Worm (Caenorhabditis elegans) whole organism, mixed stage, embryonic: ENCODE results near the gene B0280.7.

ENCODE experiments used
- M03D4.4 ChIP-seq: sonication (generic microtip); optimal IDR thresholded peaks from 2 replicates; lab custom pipeline; 2017; ENCODE audit warnings: mild to moderate bottlenecking, missing genetic modification characterization, missing compliant biosample characterization
- bed-3 ChIP-seq: fragments of 200-800 bp; sonication (Bioruptor generic); optimal IDR thresholded peaks from 3 replicates; lab custom pipeline; 2018; ENCODE audit warnings: mild to moderate bottlenecking, missing genetic modification characterization, moderate library complexity, missing compliant biosample characterization
- blmp-1 ChIP-seq: fragments of 150-350 bp; optimal IDR thresholded peaks from 2 replicates; lab custom pipeline; 2014; ENCODE audit warnings: missing biosample characterization, missing genetic modification characterization
- ceh-43 ChIP-seq: fragments of 200-800 bp; sonication (Bioruptor generic); optimal IDR thresholded peaks from 2 replicates; lab custom pipeline; 2018; ENCODE audit warnings: mild to moderate bottlenecking, missing genetic modification characterization, moderate library complexity, missing compliant biosample characterization
- ces-1 ChIP-seq: fragments of 150-350 bp; optimal IDR thresholded peaks from 2 replicates; lab custom pipeline; 2014; ENCODE audit warnings: missing biosample characterization, missing genetic modification reagents, missing genetic modification characterization
- cnd-1 ChIP-seq: fragments of 200-800 bp; sonication (Bioruptor generic); optimal IDR thresholded peaks from 2 replicates; lab custom pipeline; 2018; ENCODE audit warnings: mild to moderate bottlenecking, missing genetic modification characterization, missing compliant biosample characterization
- drap-1 ChIP-seq: fragments of 200-800 bp; sonication (Bioruptor generic); optimal IDR thresholded peaks from 3 replicates; lab custom pipeline; 2018; ENCODE audit warnings: mild to moderate bottlenecking, missing genetic modification characterization, missing compliant biosample characterization
- elt-1 ChIP-seq: sonication (generic microtip); optimal IDR thresholded peaks from 2 replicates; lab custom pipeline; 2017; ENCODE audit warnings: missing genetic modification characterization, mild to moderate bottlenecking, missing compliant biosample characterization, antibody characterized with exemption, moderate library complexity, borderline replicate concordance; ENCODE audit not compliant: insufficient read depth
- elt-3 ChIP-seq: fragments of 150-350 bp; optimal IDR thresholded peaks from 2 replicates; lab custom pipeline; 2014; ENCODE audit warnings: missing biosample characterization, missing genetic modification characterization
- flh-1 ChIP-seq: fragments of 200-800 bp; sonication (Bioruptor generic); optimal IDR thresholded peaks from 2 replicates; lab custom pipeline; 2018; ENCODE audit warnings: mild to moderate bottlenecking, missing genetic modification characterization, moderate library complexity, missing compliant biosample characterization
- ham-2 ChIP-seq: fragments of 200-800 bp; sonication (Bioruptor generic); optimal IDR thresholded peaks from 2 replicates; lab custom pipeline; 2018; ENCODE audit warnings: mild to moderate bottlenecking, missing genetic modification characterization, missing compliant biosample characterization
- hlh-1 ChIP-seq: fragments of 150-350 bp; optimal IDR thresholded peaks from 2 replicates; lab custom pipeline; 2014; ENCODE audit warnings: missing biosample characterization, missing genetic modification reagents, missing genetic modification characterization
- lin-13 ChIP-seq: fragments of 150-350 bp; optimal IDR thresholded peaks from 2 replicates; lab custom pipeline; 2014; ENCODE audit warnings: missing biosample characterization, missing genetic modification characterization
- lin-32 ChIP-seq: fragments of 200-800 bp; sonication (Bioruptor generic); optimal IDR thresholded peaks from 2 replicates; lab custom pipeline; 2018; ENCODE audit warnings: mild to moderate bottlenecking, missing genetic modification characterization, missing compliant biosample characterization
- lsy-2 ChIP-seq: fragments of 150-350 bp; optimal IDR thresholded peaks from 2 replicates; lab custom pipeline; 2014; ENCODE audit warnings: missing biosample characterization, missing genetic modification characterization
- mab-5 ChIP-seq: fragments of 150-350 bp; optimal IDR thresholded peaks from 2 replicates; lab custom pipeline; 2014; ENCODE audit warnings: missing biosample characterization, missing genetic modification characterization
- mep-1 ChIP-seq: fragments of 150-350 bp; optimal IDR thresholded peaks from 2 replicates; lab custom pipeline; 2017; ENCODE audit warnings: missing biosample characterization, missing genetic modification reagents, missing genetic modification characterization, inconsistent platforms
- mls-2 ChIP-seq: sonication (generic microtip); optimal IDR thresholded peaks from 2 replicates; lab custom pipeline; 2016; ENCODE audit warnings: mild to moderate bottlenecking, missing genetic modification characterization, moderate library complexity, missing compliant biosample characterization
- nhr-12 ChIP-seq: fragments of 150-350 bp; optimal IDR thresholded peaks from 2 replicates; lab custom pipeline; 2014; ENCODE audit warnings: missing biosample characterization, missing genetic modification characterization
- nhr-2 ChIP-seq: fragments of 150-350 bp; optimal IDR thresholded peaks from 2 replicates; lab custom pipeline; 2014; ENCODE audit warnings: missing biosample characterization, missing genetic modification characterization
- nhr-237 ChIP-seq: fragments of 150-350 bp; optimal IDR thresholded peaks from 2 replicates; lab custom pipeline; 2014; ENCODE audit warnings: missing biosample characterization, missing genetic modification characterization
- nhr-28 ChIP-seq: fragments of 150-350 bp; optimal IDR thresholded peaks from 2 replicates; lab custom pipeline; 2014; ENCODE audit warnings: missing biosample characterization, missing genetic modification characterization
- nhr-76 ChIP-seq: sonication (generic microtip); optimal IDR thresholded peaks from 2 replicates; lab custom pipeline; 2017; ENCODE audit warnings: missing biosample characterization, missing genetic modification characterization
- pha-4 ChIP-seq: fragments of 150-350 bp; optimal IDR thresholded peaks from 2 replicates; lab custom pipeline; 2018; ENCODE audit warnings: missing biosample characterization, missing genetic modification reagents, missing genetic modification characterization
- sem-2 ChIP-seq: fragments of 200-800 bp; sonication (Bioruptor generic); optimal IDR thresholded peaks from 2 replicates; lab custom pipeline; 2018; ENCODE audit warnings: mild to moderate bottlenecking, missing genetic modification characterization, missing compliant biosample characterization
- snpc-4 ChIP-seq: fragments of 150-350 bp; optimal IDR thresholded peaks from 2 replicates; lab custom pipeline; 2014; ENCODE audit warnings: missing biosample characterization, missing genetic modification characterization
- sptf-1 ChIP-seq: sonication (generic microtip); optimal IDR thresholded peaks from 2 replicates; lab custom pipeline; 2017; ENCODE audit warnings: mild to moderate bottlenecking, missing genetic modification characterization, moderate library complexity, missing compliant biosample characterization
- tbx-8 ChIP-seq: fragments of 200-800 bp; sonication (Bioruptor generic); optimal IDR thresholded peaks from 2 replicates; lab custom pipeline; 2018; ENCODE audit warnings: mild to moderate bottlenecking, missing genetic modification characterization, moderate library complexity, missing compliant biosample characterization
- unc-120 ChIP-seq: sonication (generic microtip); optimal IDR thresholded peaks from 2 replicates; lab custom pipeline; 2017; ENCODE audit warnings: missing genetic modification characterization, missing compliant biosample characterization; ENCODE audit not compliant: poor library complexity, severe bottlenecking
- unc-39 ChIP-seq: fragments of 150-350 bp; optimal IDR thresholded peaks from 2 replicates; lab custom pipeline; 2014; ENCODE audit warnings: missing biosample characterization, missing genetic modification characterization
- unc-62 ChIP-seq: fragments of 150-350 bp; optimal IDR thresholded peaks from 2 replicates; lab custom pipeline; 2014; ENCODE audit warnings: missing biosample characterization, missing genetic modification reagents, missing genetic modification characterization
- ztf-11 ChIP-seq: fragments of 150-350 bp; optimal IDR thresholded peaks from 2 replicates; lab custom pipeline; 2014; ENCODE audit warnings: missing biosample characterization, missing genetic modification characterization

The B0280.7 gene

DNA sequence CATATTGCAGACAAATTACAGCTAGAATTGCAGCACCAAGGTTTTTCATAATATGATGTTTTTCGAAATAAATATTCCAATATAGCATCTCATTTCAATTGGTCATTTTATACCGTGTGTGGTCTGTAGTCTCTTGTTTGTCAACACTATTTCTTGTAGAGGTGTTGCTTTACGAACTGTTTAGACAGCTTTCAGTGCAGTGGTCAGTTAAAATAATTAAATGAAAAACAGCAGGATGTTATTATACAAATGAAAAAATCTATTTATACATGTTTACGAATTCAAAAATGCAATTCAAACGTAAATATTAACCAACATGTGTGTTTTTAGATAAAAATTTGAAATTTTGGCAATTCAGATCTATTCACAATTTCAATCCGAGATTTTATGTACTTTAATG lies at the start of gene B0280.7:
Gene B0280.7 (minus strand): TSS at position 101 of the 400 bp plus-strand sequence.
- TF ChIP-seq nhr-28 (no peak), mls-2 (tag; lab: Kevin White, UChicago) (no peak), hlh-1 (tag; lab: Kevin White, UChicago) (no peak), flh-1 (no peak), tbx-8 (GFP tag; lab: Kevin White, UChicago) (no peak), nhr-2 (tag; lab: Kevin White, UChicago) (no peak), lin-13 (tag; lab: Kevin White, UChicago) (no peak)
- TF ChIP-seq, all 35 proteins: peak for 0

ce11 chrIII:7161055-7161454 lies 49.4 kb upstream of the B0280.7 start, which contains the start of gene rnp-7:
rnp-7 (minus strand) TSS chrIII:7161155.
- TF ChIP-seq hlh-1 (tag; lab: Kevin White, UChicago) = no peak
- no peak for TF ChIP-seq tbx-8 (GFP tag; lab: Kevin White, UChicago)
- no peak for TF ChIP-seq unc-62 (GFP tag; lab: Kevin White, UChicago)
- no peak for TF ChIP-seq elt-1 (tag; lab: Kevin White, UChicago)
- TF ChIP-seq lin-13 (tag; lab: Kevin White, UChicago) = no peak
- TF ChIP-seq nhr-237 = no peak
- TF ChIP-seq nhr-28 = no peak
- no peak for TF ChIP-seq sem-2
- TF ChIP-seq flh-1 = no peak
- no peak for TF ChIP-seq cnd-1 (tag; lab: Kevin White, UChicago)
- no peak for TF ChIP-seq ceh-43 (GFP tag; lab: Kevin White, UChicago)
- TF ChIP-seq bed-3 (GFP tag; lab: Kevin White, UChicago) = no peak
- TF ChIP-seq blmp-1 = no peak
- no peak for TF ChIP-seq unc-39 (tag; lab: Kevin White, UChicago)
- no peak for TF ChIP-seq nhr-76 (tag; lab: Kevin White, UChicago)
- no peak for TF ChIP-seq mab-5 (tag; lab: Kevin White, UChicago)

DNA sequence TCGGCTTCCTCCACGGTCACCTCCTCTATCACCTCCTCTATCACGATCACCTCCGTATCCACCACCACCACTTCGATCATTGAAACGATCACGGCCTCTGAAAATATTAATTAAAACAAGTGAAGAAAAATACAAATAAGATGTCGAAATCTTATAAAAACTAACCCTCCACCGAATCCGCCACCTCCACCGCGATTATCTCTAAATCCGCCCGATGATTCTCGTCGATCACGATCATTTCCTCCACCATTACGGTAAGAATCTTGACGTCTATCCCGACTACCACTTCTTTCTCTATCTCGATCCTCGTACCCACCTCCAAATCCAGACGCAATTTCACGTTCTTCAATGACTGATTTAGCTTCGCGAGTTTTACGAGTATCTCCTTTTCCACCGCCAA lies 47.6 kb upstream of the B0280.7 start:
- TF ChIP-seq drap-1 (GFP tag; lab: Kevin White, UChicago) (no peak), tbx-8 (GFP tag; lab: Kevin White, UChicago) (no peak), nhr-2 (tag; lab: Kevin White, UChicago) (no peak), M03D4.4 (no peak), blmp-1 (no peak), pha-4 (tag; lab: Kevin White, UChicago) (no peak), flh-1 (no peak), snpc-4 (no peak), ham-2 (GFP tag; lab: Kevin White, UChicago) (no peak), unc-120 (tag; lab: Kevin White, UChicago) (no peak), hlh-1 (tag; lab: Kevin White, UChicago) (no peak), nhr-76 (tag; lab: Kevin White, UChicago) (no peak), lsy-2 (tag; lab: Kevin White, UChicago) (no peak), mep-1 (tag; lab: Kevin White, UChicago) (no peak), lin-32 (GFP tag; lab: Kevin White, UChicago) (no peak), ces-1 (GFP tag; lab: Kevin White, UChicago) (no peak)
- TF ChIP-seq, all 35 proteins: peak for 0

DNA sequence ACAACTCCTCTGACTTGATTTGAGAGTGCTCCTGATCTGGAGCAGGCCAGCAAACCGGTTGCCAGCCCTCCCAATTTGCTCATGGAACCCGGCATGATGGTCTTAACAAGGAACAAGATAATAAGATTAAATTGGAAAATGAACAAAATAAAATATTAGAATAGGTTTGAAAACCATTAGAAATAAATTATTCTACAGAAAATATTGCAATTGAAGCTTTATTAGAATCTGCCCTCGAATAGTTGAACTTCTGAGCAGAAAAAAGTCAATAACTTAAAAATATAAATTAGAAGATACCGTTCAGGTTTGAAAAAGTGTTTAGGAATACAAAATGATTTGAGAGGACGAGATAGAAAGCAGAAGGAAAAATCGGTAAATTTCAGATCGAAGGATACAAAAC lies 47.0 kb upstream of the B0280.7 start, which contains the start of gene nuo-4:
Gene nuo-4 (minus strand): TSS at position 101 of the 400 bp plus-strand sequence.
- no peak for TF ChIP-seq bed-3 (GFP tag; lab: Kevin White, UChicago)
- TF ChIP-seq nhr-2 (tag; lab: Kevin White, UChicago) = no peak
- no peak for TF ChIP-seq unc-120 (tag; lab: Kevin White, UChicago)
- TF ChIP-seq ham-2 (GFP tag; lab: Kevin White, UChicago) = no peak
- no peak for TF ChIP-seq pha-4 (tag; lab: Kevin White, UChicago)
- TF ChIP-seq flh-1 = no peak
- TF ChIP-seq mls-2 (tag; lab: Kevin White, UChicago) = no peak
- TF ChIP-seq unc-62 (GFP tag; lab: Kevin White, UChicago) = no peak
- no peak for TF ChIP-seq nhr-76 (tag; lab: Kevin White, UChicago)
- no peak for TF ChIP-seq nhr-12 (tag; lab: Kevin White, UChicago)
- TF ChIP-seq lin-13 (tag; lab: Kevin White, UChicago) = no peak
- no peak for TF ChIP-seq ztf-11
- TF ChIP-seq sptf-1 (tag; lab: Kevin White, UChicago) = no peak
- no peak for TF ChIP-seq mab-5 (tag; lab: Kevin White, UChicago)
- TF ChIP-seq elt-3 (tag; lab: Kevin White, UChicago) = no peak
- no peak for TF ChIP-seq sem-2
- no peak for TF ChIP-seq mep-1 (tag; lab: Kevin White, UChicago)
- TF ChIP-seq drap-1 (GFP tag; lab: Kevin White, UChicago) = no peak
- no peak for TF ChIP-seq ceh-43 (GFP tag; lab: Kevin White, UChicago)
- no peak for TF ChIP-seq M03D4.4
